Worm (Caenorhabditis elegans): Measurements from ENCODE around the gene spt-4.

spt-4 gene

DNA sequence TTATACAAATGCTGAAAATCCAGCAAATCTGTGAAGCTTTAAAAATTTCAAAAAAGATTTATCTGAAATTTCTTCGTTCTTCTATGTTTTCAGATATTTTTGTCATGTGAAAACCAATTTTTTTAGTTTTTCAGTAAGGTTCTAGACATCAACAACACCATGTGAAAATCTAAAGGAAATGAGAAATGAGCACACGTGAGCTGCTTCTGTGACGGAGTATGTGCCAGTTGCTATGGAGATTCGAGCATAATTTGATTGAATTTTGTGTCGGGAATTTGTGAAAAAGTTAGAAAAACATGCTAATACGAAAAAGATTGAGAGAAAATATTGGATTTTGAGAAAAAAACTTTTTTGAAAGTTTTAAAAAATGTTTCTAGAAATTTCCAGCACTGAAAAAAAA is 38.0 kb downstream of the spt-4 start:
- TF ChIP-seq ceh-9 (tag; optimal IDR thresholded peaks at IDR 0.05): no peak
- TF ChIP-seq ztf-4 (tag; optimal IDR thresholded peaks at IDR 0.05): no peak
- TF ChIP-seq nfya-1 (tag; optimal IDR thresholded peaks at IDR 0.05; ENCODE audit: insufficient read depth): no peak
- TF ChIP-seq fkh-10 (GFP tag; optimal IDR thresholded peaks at IDR 0.05): no peak

- TF ChIP-seq nfya-1 (tag; optimal IDR thresholded peaks at IDR 0.05; ENCODE audit: insufficient read depth) (peak; percentile 35), nhr-77 (tag; optimal IDR thresholded peaks at IDR 0.05) (no peak), fkh-10 (GFP tag; optimal IDR thresholded peaks at IDR 0.05) (peak; percentile 94)
Measured at ce11 chrIII:30399-30798, 39.2 kb downstream of the spt-4 start.

ce11 chrIII:29626-30025 is 39.9 kb downstream of the spt-4 start:
- TF ChIP-seq nhr-28 (tag; optimal IDR thresholded peaks at IDR 0.05) (no peak), ceh-9 (tag; optimal IDR thresholded peaks at IDR 0.05) (no peak), elt-3 (tag; optimal IDR thresholded peaks at IDR 0.05) (no peak), nhr-67 (tag; optimal IDR thresholded peaks at IDR 0.05) (no peak)

DNA sequence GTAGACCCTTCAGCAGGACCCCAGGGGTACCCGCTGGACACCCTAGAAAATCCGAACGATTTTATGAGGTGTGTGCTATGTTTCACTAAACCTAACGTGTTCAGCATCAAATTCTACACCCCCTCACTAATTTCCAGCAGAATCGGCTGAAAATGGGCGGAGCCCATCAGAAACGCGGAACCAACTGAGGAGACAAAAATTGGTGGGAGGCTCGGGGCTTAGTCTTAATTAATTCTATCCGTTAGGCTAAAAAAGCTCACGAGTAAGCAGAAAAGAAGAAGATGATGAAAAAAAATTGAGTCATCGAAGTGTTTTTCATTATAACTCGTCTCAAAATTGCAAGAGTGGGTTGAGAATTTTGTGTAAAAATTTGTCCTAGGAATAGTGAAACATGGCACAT is 40.7 kb downstream of the spt-4 start:
- TF ChIP-seq nhr-237 (tag; optimal IDR thresholded peaks at IDR 0.05) (no peak), elt-1 (tag; optimal IDR thresholded peaks at IDR 0.05) (no peak), snpc-4 (tag; optimal IDR thresholded peaks at IDR 0.05) (no peak), ama-1 (optimal IDR thresholded peaks at IDR 0.05) (no peak), pha-4 (tag; optimal IDR thresholded peaks at IDR 0.05) (no peak), ztf-11 (tag; optimal IDR thresholded peaks at IDR 0.05) (no peak), zag-1 (tag; optimal IDR thresholded peaks at IDR 0.05) (no peak), pqm-1 (tag; optimal IDR thresholded peaks at IDR 0.05) (no peak), unc-39 (tag; optimal IDR thresholded peaks at IDR 0.05) (no peak), lsy-12 (tag; optimal IDR thresholded peaks at IDR 0.05) (no peak)

DNA sequence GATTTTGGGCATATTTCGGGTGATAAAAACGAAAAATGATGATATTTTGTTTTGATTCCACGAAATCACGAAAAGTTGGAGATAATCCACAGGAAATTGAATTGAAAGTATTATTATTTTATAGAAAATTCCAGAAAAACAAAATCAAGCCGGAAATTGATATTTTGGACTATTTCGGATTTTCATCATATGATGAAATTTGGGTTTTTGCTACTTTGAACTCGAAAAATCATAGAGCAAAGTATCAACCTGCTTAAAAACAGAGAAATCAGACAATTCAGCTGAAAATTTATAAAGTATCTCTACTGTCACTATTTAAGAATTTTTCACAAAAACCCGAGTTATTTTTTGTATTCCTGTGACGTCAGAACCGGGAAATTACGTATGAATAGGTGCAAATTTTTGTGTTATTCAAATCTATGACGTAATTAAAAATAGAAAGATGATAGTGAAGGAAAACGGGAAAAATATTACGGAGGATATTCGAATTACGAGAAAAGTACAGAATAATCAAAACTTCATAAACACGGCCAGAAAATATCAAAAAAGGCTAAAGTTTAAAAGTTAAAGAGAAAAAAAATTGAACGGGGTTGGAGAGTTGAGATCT is 42.1 kb downstream of the spt-4 start:
- TF ChIP-seq mdl-1 (tag; optimal IDR thresholded peaks at IDR 0.05) (no peak), elt-2 (tag; optimal IDR thresholded peaks at IDR 0.05) (no peak), eor-1 (tag; optimal IDR thresholded peaks at IDR 0.05) (no peak), ZK546.5 (tag; optimal IDR thresholded peaks at IDR 0.05) (no peak), lin-15B (tag; optimal IDR thresholded peaks at IDR 0.05) (no peak), nfya-1 (tag; optimal IDR thresholded peaks at IDR 0.05; ENCODE audit: insufficient read depth) (no peak)

ce11 chrIII:25582-25996 is 44.0 kb downstream of the spt-4 start:
- TF ChIP-seq elt-3 (tag; optimal IDR thresholded peaks at IDR 0.05) (no peak), ztf-4 (tag; optimal IDR thresholded peaks at IDR 0.05) (no peak), pha-4 (tag; optimal IDR thresholded peaks at IDR 0.05) (no peak), fkh-10 (GFP tag; optimal IDR thresholded peaks at IDR 0.05) (peak; percentile 45), tbx-2 (tag; optimal IDR thresholded peaks at IDR 0.05) (peak; percentile 50), nhr-67 (tag; optimal IDR thresholded peaks at IDR 0.05) (no peak), lin-15B (tag; optimal IDR thresholded peaks at IDR 0.05) (peak; percentile 28), nhr-23 (tag; optimal IDR thresholded peaks at IDR 0.05) (no peak), ZK546.5 (tag; optimal IDR thresholded peaks at IDR 0.05) (no peak), nhr-237 (tag; optimal IDR thresholded peaks at IDR 0.05) (no peak), fos-1 (tag; optimal IDR thresholded peaks at IDR 0.05) (no peak), skn-1 (tag; optimal IDR thresholded peaks at IDR 0.05) (no peak), nhr-43 (tag; optimal IDR thresholded peaks at IDR 0.05; ENCODE audit: poor library complexity, severe bottlenecking) (no peak), ztf-11 (tag; optimal IDR thresholded peaks at IDR 0.05) (no peak), ama-1 (optimal IDR thresholded peaks at IDR 0.05) (no peak), ceh-82 (tag; optimal IDR thresholded peaks at IDR 0.05) (peak; percentile 47), ceh-16 (tag; optimal IDR thresholded peaks at IDR 0.05) (no peak), mdl-1 (tag; optimal IDR thresholded peaks at IDR 0.05) (peak; percentile 41), unc-62 (GFP tag; optimal IDR thresholded peaks at IDR 0.05) (no peak), egl-5 (tag; optimal IDR thresholded peaks at IDR 0.05) (no peak), unc-39 (tag; optimal IDR thresholded peaks at IDR 0.05) (no peak), ceh-28 (tag; optimal IDR thresholded peaks at IDR 0.05) (peak; percentile 68), mml-1 (tag; optimal IDR thresholded peaks at IDR 0.05) (no peak), elt-1 (tag; optimal IDR thresholded peaks at IDR 0.05) (no peak), lsy-12 (tag; optimal IDR thresholded peaks at IDR 0.05) (peak; percentile 18), nfya-1 (tag; optimal IDR thresholded peaks at IDR 0.05; ENCODE audit: insufficient read depth) (peak; percentile 90), aly-2 (tag; optimal IDR thresholded peaks at IDR 0.05) (no peak), elt-2 (tag; optimal IDR thresholded peaks at IDR 0.05) (no peak), nhr-76 (tag; optimal IDR thresholded peaks at IDR 0.05) (no peak), lin-39 (tag; optimal IDR thresholded peaks at IDR 0.05) (peak; percentile 95), hmg-11 (tag; optimal IDR thresholded peaks at IDR 0.05) (peak; percentile 74), nhr-77 (tag; optimal IDR thresholded peaks at IDR 0.05) (no peak), R02D3.7 (tag; optimal IDR thresholded peaks at IDR 0.05) (no peak), ceh-9 (tag; optimal IDR thresholded peaks at IDR 0.05) (no peak), egl-27 (tag; optimal IDR thresholded peaks at IDR 0.05) (no peak), sea-2 (GFP tag; optimal IDR thresholded peaks at IDR 0.05) (no peak)

Data from whole organism, L3 larva.